ENCODE assay signal across 5 worm cellular contexts in genomic region chrX:4788958-4789357, ce11.
TF ChIP-seq lines count a peak whose summit lies in the region.

No protein-coding gene starts in this region.

TF ChIP-seq in whole organism, L1 larva, 84 proteins besides CTCF, POLR2A, EP300 and RAD21 (continues in another document):
- TF ChIP-seq fos-1 (tag; optimal IDR thresholded peaks at IDR 0.05; lab: Kevin White, UChicago) (no peak), nhr-90 (tag; optimal IDR thresholded peaks at IDR 0.05; lab: Kevin White, UChicago; ENCODE audit: poor library complexity) (peak; percentile 56), alr-1 (tag; optimal IDR thresholded peaks at IDR 0.05; lab: Kevin White, UChicago; ENCODE audit: borderline replicate concordance) (no peak), nhr-84 (tag; optimal IDR thresholded peaks at IDR 0.05; lab: Kevin White, UChicago) (no peak), C34B4.2 (tag; optimal IDR thresholded peaks at IDR 0.05; lab: Kevin White, UChicago) (no peak), lir-3 (tag; optimal IDR thresholded peaks at IDR 0.05; lab: Kevin White, UChicago; ENCODE audit: poor library complexity) (peak; percentile 58), lin-35 (GFP tag; optimal IDR thresholded peaks at IDR 0.05; lab: Kevin White, UChicago) (peak; percentile 13 to 64), egl-13 (tag; optimal IDR thresholded peaks at IDR 0.05; lab: Kevin White, UChicago) (no peak), rnt-1 (tag; optimal IDR thresholded peaks at IDR 0.05; lab: Kevin White, UChicago) (peak; percentile 65), efl-1 (optimal IDR thresholded peaks at IDR 0.05; lab: Kevin White, UChicago) (peak in 1 of 2 experiments; percentile 23), efl-1 (GFP tag; optimal IDR thresholded peaks at IDR 0.05 in 1 of 2; lab: Kevin White, UChicago) (peak in 1 of 2 experiments; percentile 0), nhr-77 (tag; optimal IDR thresholded peaks at IDR 0.05; lab: Kevin White, UChicago) (peak; percentile 44), C04F5.9 (tag; optimal IDR thresholded peaks at IDR 0.05; lab: Kevin White, UChicago) (no peak), swsn-7 (tag; optimal IDR thresholded peaks at IDR 0.05; lab: Kevin White, UChicago) (peak; percentile 25), mep-1 (tag; optimal IDR thresholded peaks at IDR 0.05; lab: Kevin White, UChicago) (peak; percentile 57), lin-13 (GFP tag; optimal IDR thresholded peaks at IDR 0.05; lab: Kevin White, UChicago) (no peak), aly-2 (tag; optimal IDR thresholded peaks at IDR 0.05; lab: Kevin White, UChicago) (no peak), pax-3 (tag; optimal IDR thresholded peaks at IDR 0.05; lab: Kevin White, UChicago) (no peak)

TF ChIP-seq in whole organism, L3 larva, 47 proteins besides CTCF, POLR2A, EP300 and RAD21 (continues in another document):
- no peak for TF ChIP-seq nhr-25 (tag; optimal IDR thresholded peaks at IDR 0.05; lab: Kevin White, UChicago)
- TF ChIP-seq ztf-4 (tag; optimal IDR thresholded peaks at IDR 0.05; lab: Kevin White, UChicago): no peak
- no peak for TF ChIP-seq fkh-10 (GFP tag; optimal IDR thresholded peaks at IDR 0.05; lab: Kevin White, UChicago)
- TF ChIP-seq mdl-1 (tag; optimal IDR thresholded peaks at IDR 0.05; lab: Kevin White, UChicago): no peak
- no peak for TF ChIP-seq mml-1 (tag; optimal IDR thresholded peaks at IDR 0.05; lab: Kevin White, UChicago)
- no peak for TF ChIP-seq ceh-82 (tag; optimal IDR thresholded peaks at IDR 0.05; lab: Kevin White, UChicago)
- TF ChIP-seq elt-1 (tag; optimal IDR thresholded peaks at IDR 0.05; lab: Kevin White, UChicago): no peak
- no peak for TF ChIP-seq fos-1 (tag; optimal IDR thresholded peaks at IDR 0.05; lab: Kevin White, UChicago)
- no peak for TF ChIP-seq ztf-11 (tag; optimal IDR thresholded peaks at IDR 0.05; lab: Kevin White, UChicago)
- peak; percentile 61 for TF ChIP-seq nhr-43 (tag; optimal IDR thresholded peaks at IDR 0.05; lab: Kevin White, UChicago; ENCODE audit: poor library complexity, severe bottlenecking)
- no peak for TF ChIP-seq nhr-67 (tag; optimal IDR thresholded peaks at IDR 0.05; lab: Kevin White, UChicago)
- no peak for TF ChIP-seq eor-1 (tag; optimal IDR thresholded peaks at IDR 0.05; lab: Kevin White, UChicago)
- no peak for TF ChIP-seq zag-1 (tag; optimal IDR thresholded peaks at IDR 0.05; lab: Kevin White, UChicago)
- no peak for TF ChIP-seq nhr-77 (tag; optimal IDR thresholded peaks at IDR 0.05; lab: Kevin White, UChicago)
- TF ChIP-seq lin-15B (tag; optimal IDR thresholded peaks at IDR 0.05; lab: Kevin White, UChicago): no peak
- TF ChIP-seq nhr-28 (tag; optimal IDR thresholded peaks at IDR 0.05; lab: Kevin White, UChicago): no peak
- no peak for TF ChIP-seq skn-1 (tag; optimal IDR thresholded peaks at IDR 0.05; lab: Kevin White, UChicago)
- TF ChIP-seq lsy-12 (tag; optimal IDR thresholded peaks at IDR 0.05; lab: Kevin White, UChicago): peak; percentile 21
- no peak for TF ChIP-seq egl-5 (tag; optimal IDR thresholded peaks at IDR 0.05; lab: Kevin White, UChicago)
- TF ChIP-seq nhr-12 (tag; optimal IDR thresholded peaks at IDR 0.05; lab: Kevin White, UChicago): no peak

TF ChIP-seq in whole organism, early embryonic, 17 proteins besides CTCF, POLR2A, EP300 and RAD21:
- no peak for TF ChIP-seq ets-7 (tag; optimal IDR thresholded peaks at IDR 0.05; lab: Kevin White, UChicago)
- peak; percentile 61 for TF ChIP-seq tbx-37 (GFP tag; conservative IDR thresholded peaks at IDR 0.05; lab: Robert Waterston, UW)
- peak; percentile 88 for TF ChIP-seq pes-1 (GFP tag; IDR thresholded peaks at IDR 0.05; lab: Robert Waterston, UW)
- TF ChIP-seq tra-4 (tag; optimal IDR thresholded peaks at IDR 0.05; lab: Kevin White, UChicago): no peak
- peak; percentile 82 for TF ChIP-seq flt-1 (GFP tag; IDR thresholded peaks at IDR 0.05; lab: Robert Waterston, UW)
- peak; percentile 32 for TF ChIP-seq F13C5.2 (tag; optimal IDR thresholded peaks at IDR 0.05; lab: Kevin White, UChicago)
- peak; percentile 68; the same call in 1 of the 2 replicates for TF ChIP-seq tbx-11 (GFP tag; IDR thresholded peaks at IDR 0.05; lab: Robert Waterston, UW)
- TF ChIP-seq hnd-1 (tag; optimal IDR thresholded peaks at IDR 0.05; lab: Kevin White, UChicago): peak; percentile 56
- TF ChIP-seq scrt-1 (GFP tag; IDR thresholded peaks at IDR 0.05; lab: Robert Waterston, UW): peak; percentile 83
- peak; percentile 52 for TF ChIP-seq hmg-4 (GFP tag; optimal IDR thresholded peaks at IDR 0.05; lab: Kevin White, UChicago)
- peak; percentile 21 for TF ChIP-seq B0310.2 (tag; optimal IDR thresholded peaks at IDR 0.05; lab: Kevin White, UChicago)
- TF ChIP-seq sea-1 (GFP tag; conservative IDR thresholded peaks at IDR 0.05; lab: Robert Waterston, UW): peak; percentile 83
- TF ChIP-seq ama-1 (optimal IDR thresholded peaks at IDR 0.05; lab: Kevin White, UChicago): no peak
- TF ChIP-seq ceh-36 (tag; optimal IDR thresholded peaks at IDR 0.05; lab: Kevin White, UChicago): peak; percentile 81
- TF ChIP-seq hmbx-1 (tag; optimal IDR thresholded peaks at IDR 0.05; lab: Kevin White, UChicago): peak; percentile 38
- TF ChIP-seq aly-1 (tag; optimal IDR thresholded peaks at IDR 0.05; lab: Kevin White, UChicago): peak; percentile 86
- peak; percentile 74 for TF ChIP-seq ceh-13 (GFP tag; optimal IDR thresholded peaks at IDR 0.05; lab: Kevin White, UChicago)

TF ChIP-seq in whole organism, midembryonic, 9 proteins besides CTCF, POLR2A, EP300 and RAD21:
- TF ChIP-seq ztf-29 (GFP tag; IDR thresholded peaks at IDR 0.05; lab: Robert Waterston, UW) (peak; percentile 65), klf-2 (GFP tag; conservative IDR thresholded peaks at IDR 0.05; lab: Robert Waterston, UW) (0 out of 2 replicates have a peak, but pooled peaks have one; percentile 45), ztf-23 (GFP tag; IDR thresholded peaks at IDR 0.05; lab: Robert Waterston, UW) (peak; percentile 65; the same call in 1 of the 2 replicates), flt-1 (GFP tag; IDR thresholded peaks at IDR 0.05; lab: Robert Waterston, UW) (peak; percentile 91), cog-1 (tag; optimal IDR thresholded peaks at IDR 0.05; lab: Kevin White, UChicago) (no peak), med-1 (GFP tag; optimal IDR thresholded peaks at IDR 0.05; lab: Kevin White, UChicago; ENCODE audit: insufficient read depth) (peak; percentile 7), ref-1 (GFP tag; conservative IDR thresholded peaks at IDR 0.05; lab: Robert Waterston, UW) (peak; percentile 38; the same call in 1 of the 2 replicates), T22C8.4 (GFP tag; IDR thresholded peaks at IDR 0.05; lab: Robert Waterston, UW) (peak; percentile 63), tab-1 (GFP tag; IDR thresholded peaks at IDR 0.05; lab: Robert Waterston, UW) (peak; percentile 83)

TF ChIP-seq in whole organism, young adult, 124 proteins besides CTCF, POLR2A, EP300 and RAD21 (continues in another document):
- TF ChIP-seq snpc-3.4 (tag; optimal IDR thresholded peaks at IDR 0.05; lab: Kevin White, UChicago) (peak; percentile 63), attf-6 (GFP tag; IDR thresholded peaks at IDR 0.05; lab: Robert Waterston, UW) (peak; percentile 73), mxl-1 (tag; optimal IDR thresholded peaks at IDR 0.05; lab: Kevin White, UChicago) (peak; percentile 89), rcor-1 (GFP tag; IDR thresholded peaks at IDR 0.05; lab: Robert Waterston, UW) (peak; percentile 69), lin-40 (tag; optimal IDR thresholded peaks at IDR 0.05; lab: Kevin White, UChicago) (peak; percentile 8), egl-44 (GFP tag; IDR thresholded peaks at IDR 0.05; lab: Robert Waterston, UW) (peak; percentile 77; the same call in 1 of the 2 replicates), atf-7 (tag; optimal IDR thresholded peaks at IDR 0.05; lab: Kevin White, UChicago) (peak; percentile 61), let-607 (tag; optimal IDR thresholded peaks at IDR 0.05; lab: Kevin White, UChicago) (peak; percentile 18 to 22), F39B2.1 (GFP tag; IDR thresholded peaks at IDR 0.05; lab: Robert Waterston, UW) (no peak), sdz-38 (tag; optimal IDR thresholded peaks at IDR 0.05; lab: Kevin White, UChicago) (no peak), F55B11.4 (tag; optimal IDR thresholded peaks at IDR 0.05; lab: Kevin White, UChicago; ENCODE audit: borderline replicate concordance, insufficient read depth) (no peak), Y53F4B.3 (GFP tag; IDR thresholded peaks at IDR 0.05; lab: Robert Waterston, UW) (peak; percentile 16; the same call in 1 of the 2 replicates), Y79H2A.3 (GFP tag; conservative IDR thresholded peaks at IDR 0.05; lab: Robert Waterston, UW) (no peak), him-1 (tag; optimal IDR thresholded peaks at IDR 0.05; lab: Kevin White, UChicago) (peak; percentile 93), ztf-6 (GFP tag; IDR thresholded peaks at IDR 0.05; lab: Robert Waterston, UW) (0 out of 2 replicates have a peak, but pooled peaks have one; percentile 45), madf-3 (GFP tag; IDR thresholded peaks at IDR 0.05; lab: Robert Waterston, UW) (no peak), ceh-100 (GFP tag; IDR thresholded peaks at IDR 0.05; lab: Robert Waterston, UW) (peak; percentile 42; the same call in 1 of the 2 replicates), snpc-4 (GFP tag; optimal IDR thresholded peaks at IDR 0.05; lab: Kevin White, UChicago) (peak; percentile 75), snpc-4 (tag; optimal IDR thresholded peaks at IDR 0.05; lab: Kevin White, UChicago) (peak in 3 of 4 experiments; percentile 37 to 70 (median 67)), tbp1 (GFP tag; optimal IDR thresholded peaks at IDR 0.05; lab: Kevin White, UChicago) (peak; percentile 99), sea-2 (GFP tag; IDR thresholded peaks at IDR 0.05; lab: Robert Waterston, UW) (no peak), ets-4 (GFP tag; optimal IDR thresholded peaks at IDR 0.05; lab: Kevin White, UChicago) (peak; percentile 12), athp-1 (tag; optimal IDR thresholded peaks at IDR 0.05; lab: Kevin White, UChicago) (peak; percentile 59), F23B12.7 (tag; optimal IDR thresholded peaks at IDR 0.05; lab: Kevin White, UChicago; ENCODE audit: insufficient read depth) (peak; percentile 77), Y53G8AR.9 (GFP tag; conservative IDR thresholded peaks at IDR 0.05; lab: Robert Waterston, UW) (no peak; the same call in 1 of the 2 replicates), tlf-1 (GFP tag; optimal IDR thresholded peaks at IDR 0.05; lab: Kevin White, UChicago) (no peak), hmg-20 (GFP tag; IDR thresholded peaks at IDR 0.05; lab: Robert Waterston, UW) (0 out of 2 replicates have a peak, but pooled peaks have one; percentile 21), madf-6 (GFP tag; IDR thresholded peaks at IDR 0.05; lab: Robert Waterston, UW) (no peak), K11D2.4 (GFP tag; IDR thresholded peaks at IDR 0.05; lab: Robert Waterston, UW) (peak; percentile 45; the same call in 1 of the 2 replicates), mes-4 (tag; optimal IDR thresholded peaks at IDR 0.05; lab: Kevin White, UChicago) (peak; percentile 23), snpc-1.3 (tag; optimal IDR thresholded peaks at IDR 0.05; lab: Kevin White, UChicago; ENCODE audit: insufficient read depth) (peak; percentile 62), ZK185.1 (tag; optimal IDR thresholded peaks at IDR 0.05; lab: Kevin White, UChicago; ENCODE audit: poor library complexity, severe bottlenecking) (peak; percentile 87), lag-1 (GFP tag; IDR thresholded peaks at IDR 0.05; lab: Robert Waterston, UW) (no peak)

Comparison
In these comparisons a context has a peak if more than half of its experiments do, and no peak if none do; other contexts are left out.
1. Of the 8 proteins assayed by ChIP-seq in both whole organism, young adult and whole organism, L1 larva: peak only in whole organism, young adult: ama-1 and snpc-4; only in whole organism, L1 larva: none; in both: nhr-90; in neither: 2; mixed calls (peak in some experiments, not most) for 3.